Fruit fly (Drosophila melanogaster) whole organism, embryonic: Measurements from ENCODE around the gene MED15.

ENCODE experiments used
- CG10209 ChIP-seq: fragments of 200-800 bp; sonication (Bioruptor generic); optimal IDR thresholded peaks from 3 replicates; lab custom pipeline; 2017; ENCODE audit warnings: missing biosample characterization, mild to moderate bottlenecking, missing genetic modification characterization, missing genetic modification reagents
- CG12071 ChIP-seq: fragments of 200-800 bp; sonication (Bioruptor generic); optimal IDR thresholded peaks from 3 replicates; lab custom pipeline; 2018; ENCODE audit warnings: missing biosample characterization, mild to moderate bottlenecking, missing genetic modification characterization
- CG12236 ChIP-seq: fragments of 200-800 bp; sonication (Bioruptor generic); optimal IDR thresholded peaks from 2 replicates; lab custom pipeline; 2016; ENCODE audit warnings: missing biosample characterization, missing genetic modification characterization
- CG13296 ChIP-seq: fragments of 200-800 bp; sonication (Bioruptor generic); optimal IDR thresholded peaks from 3 replicates; lab custom pipeline; 2018; ENCODE audit warnings: missing biosample characterization, mild to moderate bottlenecking, missing genetic modification characterization
- CG13775 ChIP-seq: fragments of 200-800 bp; sonication (Bioruptor generic); optimal IDR thresholded peaks from 3 replicates; lab custom pipeline; 2017; ENCODE audit warnings: missing biosample characterization, mild to moderate bottlenecking, missing genetic modification characterization
- CG14441 ChIP-seq: fragments of 200-800 bp; sonication (Bioruptor generic); IDR thresholded peaks from 2 replicates; pipeline ENCODE4 v1.3.6; 2022; ENCODE audit warnings: missing biosample characterization, missing genetic modification characterization
- CG1647 ChIP-seq: fragments of 200-800 bp; sonication (Bioruptor generic); optimal IDR thresholded peaks from 3 replicates; lab custom pipeline; 2016; ENCODE audit warnings: missing biosample characterization, missing genetic modification characterization
- CG2120 ChIP-seq: fragments of 200-800 bp; sonication (Bioruptor generic); optimal IDR thresholded peaks from 3 replicates; lab custom pipeline; 2016; ENCODE audit warnings: missing biosample characterization, missing genetic modification characterization
- CG2199 ChIP-seq: fragments of 200-800 bp; sonication (Bioruptor generic); IDR thresholded peaks from 3 replicates; pipeline ENCODE4 v1.3.6; 2022; ENCODE audit warnings: missing biosample characterization, missing genetic modification characterization
- CG30431 ChIP-seq: fragments of 200-800 bp; sonication (Bioruptor generic); optimal IDR thresholded peaks from 2 replicates; lab custom pipeline; 2017; ENCODE audit warnings: missing biosample characterization, missing genetic modification characterization
- CG3281 ChIP-seq: fragments of 200-800 bp; sonication (Bioruptor generic); optimal IDR thresholded peaks from 3 replicates; lab custom pipeline; 2017; ENCODE audit warnings: missing biosample characterization, mild to moderate bottlenecking, missing genetic modification characterization
- CG34224 ChIP-seq: fragments of 200-800 bp; sonication (Bioruptor generic); IDR thresholded peaks from 3 replicates; pipeline ENCODE4 v1.3.6; 2022; ENCODE audit warnings: missing biosample characterization, missing genetic modification characterization; ENCODE audit not compliant: partially characterized antibody
- CG6175 ChIP-seq: fragments of 200-800 bp; sonication (Bioruptor generic); IDR thresholded peaks from 3 replicates; pipeline ENCODE4 v1.3.6; 2022; ENCODE audit warnings: missing biosample characterization, missing genetic modification characterization
- CG6654 ChIP-seq: fragments of 200-800 bp; sonication (Bioruptor generic); optimal IDR thresholded peaks from 2 replicates; lab custom pipeline; 2017; ENCODE audit warnings: missing biosample characterization, mild to moderate bottlenecking, missing genetic modification characterization
- CG6765 ChIP-seq: fragments of 200-800 bp; sonication (Bioruptor generic); optimal IDR thresholded peaks from 3 replicates; lab custom pipeline; 2017; ENCODE audit warnings: missing biosample characterization, mild to moderate bottlenecking, missing genetic modification characterization
- CG6854 ChIP-seq: fragments of 200-800 bp; sonication (Bioruptor generic); optimal IDR thresholded peaks from 3 replicates; lab custom pipeline; 2017; ENCODE audit warnings: missing biosample characterization, mild to moderate bottlenecking, missing genetic modification characterization
- CG8281 ChIP-seq: fragments of 200-800 bp; sonication (Bioruptor generic); optimal IDR thresholded peaks from 2 replicates; lab custom pipeline; 2018; ENCODE audit warnings: missing biosample characterization, mild to moderate bottlenecking, missing genetic modification characterization, moderate library complexity
- CG9727 ChIP-seq: fragments of 200-800 bp; sonication (Bioruptor generic); optimal IDR thresholded peaks from 3 replicates; lab custom pipeline; 2017; ENCODE audit warnings: missing biosample characterization, mild to moderate bottlenecking, missing genetic modification characterization
- CG9817 ChIP-seq: fragments of 200-800 bp; sonication (Bioruptor generic); optimal IDR thresholded peaks from 2 replicates; lab custom pipeline; 2018; ENCODE audit warnings: missing biosample characterization, mild to moderate bottlenecking, missing genetic modification characterization, moderate library complexity
- Deaf1 ChIP-seq: fragments of 200-800 bp; optimal IDR thresholded peaks from 3 replicates; lab custom pipeline; 2019; ENCODE audit warnings: missing biosample characterization, mild to moderate bottlenecking, missing genetic modification characterization, moderate library complexity
- Dfd ChIP-seq, 2 experiments: fragments of >200 bp; optimal IDR thresholded peaks; 2 replicates each; lab custom pipeline; 2017; ENCODE audit warnings: missing biosample characterization in 2 of 2, missing genetic modification characterization in 2 of 2
- Eip74EF ChIP-seq, 2 experiments: fragments of 200-800 bp in 1 of 2; fragments of >200 bp in 1 of 2; sonication (Bioruptor generic) in 1 of 2; optimal IDR thresholded peaks; 2 replicates each; lab custom pipeline; 2017 to 2019; ENCODE audit warnings: missing biosample characterization in 2 of 2, missing genetic modification characterization in 2 of 2, mild to moderate bottlenecking in 1 of 2, moderate library complexity in 1 of 2
- Hr39 ChIP-seq: fragments of >200 bp; optimal IDR thresholded peaks from 2 replicates; lab custom pipeline; 2017
- MTF-1 ChIP-seq: fragments of 200-800 bp; sonication (Bioruptor generic); optimal IDR thresholded peaks from 2 replicates; lab custom pipeline; 2018; ENCODE audit warnings: missing biosample characterization, mild to moderate bottlenecking, missing genetic modification characterization, borderline replicate concordance
- NFAT ChIP-seq: fragments of 200-800 bp; sonication (Bioruptor generic); IDR thresholded peaks from 2 replicates; pipeline ENCODE4 v1.3.6; 2022; ENCODE audit warnings: missing biosample characterization, missing genetic modification characterization
- Pdp1 ChIP-seq, 2 experiments: fragments of 200-800 bp; sonication (Bioruptor generic); optimal IDR thresholded peaks; 3 replicates each; lab custom pipeline; 2016; ENCODE audit warnings: missing biosample characterization in 2 of 2, missing genetic modification characterization in 2 of 2, mild to moderate bottlenecking in 1 of 2, moderate library complexity in 1 of 2
- Six4 ChIP-seq: fragments of 200-800 bp; sonication (Bioruptor generic); optimal IDR thresholded peaks from 2 replicates; lab custom pipeline; 2016; ENCODE audit warnings: missing biosample characterization, missing genetic modification characterization
- TFAM ChIP-seq: fragments of 200-800 bp; sonication (Bioruptor generic); optimal IDR thresholded peaks from 2 replicates; lab custom pipeline; 2017; ENCODE audit warnings: missing biosample characterization, missing genetic modification characterization, inconsistent platforms
- Xbp1 ChIP-seq: fragments of 200-800 bp; sonication (Bioruptor generic); optimal IDR thresholded peaks from 3 replicates; lab custom pipeline; 2016; ENCODE audit warnings: missing biosample characterization, mild to moderate bottlenecking, missing genetic modification characterization
- az2 ChIP-seq: fragments of 200-800 bp; sonication (Bioruptor generic); optimal IDR thresholded peaks from 3 replicates; lab custom pipeline; 2016; ENCODE audit warnings: missing biosample characterization, missing genetic modification characterization
- dan ChIP-seq: fragments of 200-800 bp; sonication (Bioruptor generic); IDR thresholded peaks from 2 replicates; pipeline ENCODE4 v1.3.6; 2022; ENCODE audit warnings: missing biosample characterization, missing genetic modification characterization
- dimm ChIP-seq: fragments of 200-800 bp; sonication (Bioruptor generic); IDR thresholded peaks from 2 replicates; pipeline ENCODE4 v1.3.6; 2022; ENCODE audit warnings: missing biosample characterization, missing genetic modification characterization
- disco-r ChIP-seq: fragments of 200-800 bp; sonication (Bioruptor generic); optimal IDR thresholded peaks from 2 replicates; lab custom pipeline; 2016; ENCODE audit warnings: missing biosample characterization, missing genetic modification characterization
- dmrt99B ChIP-seq: fragments of 200-800 bp; sonication (Bioruptor generic); optimal IDR thresholded peaks from 2 replicates; lab custom pipeline; 2018; ENCODE audit warnings: missing biosample characterization, mild to moderate bottlenecking, missing genetic modification characterization, moderate library complexity
- esg ChIP-seq: fragments of 200-800 bp; sonication (Bioruptor generic); conservative IDR thresholded peaks from 2 replicates; pipeline ENCODE4 v1.3.6; 2022; ENCODE audit warnings: missing biosample characterization, missing genetic modification characterization
- fd96Cb ChIP-seq: fragments of 200-800 bp; sonication (Bioruptor generic); optimal IDR thresholded peaks from 2 replicates; lab custom pipeline; 2018; ENCODE audit warnings: missing biosample characterization, mild to moderate bottlenecking, missing genetic modification characterization, moderate library complexity
- gcm2 ChIP-seq: fragments of 200-800 bp; sonication (Bioruptor generic); optimal IDR thresholded peaks from 2 replicates; lab custom pipeline; 2016; ENCODE audit warnings: missing biosample characterization, missing genetic modification characterization
- hb ChIP-seq: fragments of 200-800 bp; sonication (Bioruptor generic); IDR thresholded peaks from 3 replicates; pipeline ENCODE4 v1.3.6; 2022; ENCODE audit warnings: missing biosample characterization, missing genetic modification characterization; ENCODE audit not compliant: partially characterized antibody
- her ChIP-seq: fragments of 200-800 bp; sonication (Bioruptor generic); optimal IDR thresholded peaks from 2 replicates; lab custom pipeline; 2016; ENCODE audit warnings: missing biosample characterization, missing genetic modification characterization
- hth ChIP-seq: fragments of >200 bp; optimal IDR thresholded peaks from 2 replicates; lab custom pipeline; 2017; ENCODE audit warnings: inconsistent platforms
- jing ChIP-seq: fragments of 200-800 bp; sonication (Bioruptor generic); optimal IDR thresholded peaks from 2 replicates; lab custom pipeline; 2018; ENCODE audit warnings: missing biosample characterization, mild to moderate bottlenecking, missing genetic modification characterization
- pho ChIP-seq: fragments of 200-800 bp; sonication (Bioruptor generic); optimal IDR thresholded peaks from 2 replicates; lab custom pipeline; 2016; ENCODE audit warnings: missing biosample characterization, missing genetic modification characterization
- ranshi ChIP-seq: fragments of 200-800 bp; sonication (Bioruptor generic); IDR thresholded peaks from 2 replicates; pipeline ENCODE4 v1.3.6; 2022; ENCODE audit warnings: missing biosample characterization, missing genetic modification characterization
- sc ChIP-seq, 3 experiments: fragments of >200 bp in 2 of 3; fragments of 200-800 bp in 1 of 3; sonication (Bioruptor generic) in 1 of 3; optimal IDR thresholded peaks; 2 replicates in 2 of 3; 3 replicates in 1 of 3; lab custom pipeline; 2017; ENCODE audit warnings: mild to moderate bottlenecking in 1 of 3, missing biosample characterization in 1 of 3, missing genetic modification characterization in 1 of 3, missing genetic modification reagents in 1 of 3
- sisA ChIP-seq: fragments of 200-800 bp; sonication (Bioruptor generic); IDR thresholded peaks from 2 replicates; pipeline ENCODE4 v1.3.6; 2022; ENCODE audit warnings: missing biosample characterization, missing genetic modification characterization
- sug ChIP-seq: fragments of 200-800 bp; optimal IDR thresholded peaks from 2 replicates; lab custom pipeline; 2019; ENCODE audit warnings: missing biosample characterization, mild to moderate bottlenecking, missing genetic modification characterization, moderate library complexity
- tll ChIP-seq, 2 experiments: fragments of 200-800 bp in 1 of 2; fragments of >200 bp in 1 of 2; sonication (Bioruptor generic) in 1 of 2; optimal IDR thresholded peaks; 2 replicates each; lab custom pipeline; 2017 to 2019; ENCODE audit warnings: missing biosample characterization in 2 of 2, missing genetic modification characterization in 2 of 2, mild to moderate bottlenecking in 1 of 2, moderate library complexity in 1 of 2
- unc-4 ChIP-seq: fragments of 200-800 bp; sonication (Bioruptor generic); IDR thresholded peaks from 2 replicates; pipeline ENCODE4 v1.3.6; 2022; ENCODE audit warnings: missing biosample characterization, missing genetic modification characterization; ENCODE audit not compliant: partially characterized antibody
- zen ChIP-seq: fragments of 200-800 bp; sonication (Bioruptor generic); optimal IDR thresholded peaks from 3 replicates; lab custom pipeline; 2018; ENCODE audit warnings: missing biosample characterization, mild to moderate bottlenecking, missing genetic modification characterization, moderate library complexity

MED15 gene

DNA sequence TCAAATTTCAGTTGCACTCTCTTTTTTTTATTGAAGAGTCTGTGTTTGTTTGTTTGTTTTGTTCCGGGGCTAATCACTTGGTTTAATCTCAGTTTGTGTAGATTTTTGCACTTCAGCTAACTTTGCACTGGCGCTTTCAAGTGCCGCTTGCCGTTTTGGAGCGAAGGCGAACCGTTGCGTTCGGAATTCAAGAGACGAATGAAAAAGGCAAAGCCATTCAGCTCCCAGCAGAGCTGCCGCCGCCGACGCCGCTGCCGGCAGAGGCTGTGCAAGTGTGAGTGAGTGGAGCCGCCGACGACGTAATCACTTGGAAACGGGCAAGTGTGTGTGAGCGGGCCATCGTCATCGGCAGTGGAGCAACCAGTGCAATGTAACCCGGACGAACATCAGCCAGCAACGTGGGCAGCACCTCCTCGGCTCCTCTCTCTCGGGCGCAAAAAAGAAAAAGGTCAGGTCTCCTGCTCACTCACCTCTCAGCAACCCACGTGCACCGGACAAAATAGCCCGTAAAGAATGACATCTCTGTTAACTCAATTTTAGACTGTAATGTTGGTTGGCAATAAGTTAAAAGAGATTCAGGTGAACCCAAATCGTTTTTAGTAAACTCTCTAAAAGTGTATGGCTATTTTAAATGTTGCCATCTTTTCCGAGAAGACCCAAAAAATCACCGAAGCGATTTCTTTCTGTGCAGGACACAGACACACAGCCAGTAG is 6.8 kb downstream of the MED15 start, which contains the start of gene cbt (continued):
- peak; percentile 98 for TF ChIP-seq Xbp1
- no peak for TF ChIP-seq esg (GFP tag; lab: Robert Waterston, UW)
- TF ChIP-seq Dfd (GFP tag; optimal IDR thresholded peaks at IDR 0.05; lab: Kevin White, UChicago), result peak in 1 of 2 experiments; percentile 66
- TF ChIP-seq CG10209 (GFP tag; lab: Kevin White, UChicago), result peak; percentile 97
- TF ChIP-seq CG9727 (GFP tag; lab: Kevin White, UChicago), result peak; percentile 98
- peak; percentile 89 for TF ChIP-seq CG8281
- TF ChIP-seq CG2199 (GFP tag; lab: Robert Waterston, UW), result no peak
- no peak for TF ChIP-seq ranshi (GFP tag; lab: Robert Waterston, UW)
- TF ChIP-seq Deaf1, result peak; percentile 89
- TF ChIP-seq CG30431 (GFP tag; lab: Kevin White, UChicago), result peak; percentile 96
- no peak for TF ChIP-seq dan (GFP tag; lab: Robert Waterston, UW)
- peak; percentile 94 for TF ChIP-seq zen (tag; lab: Kevin White, UChicago)
- no peak for TF ChIP-seq Hr39 (lab: Kevin White, UChicago)
- peak; percentile 97 for TF ChIP-seq CG13296 (GFP tag; lab: Kevin White, UChicago)
- TF ChIP-seq tll (GFP tag; optimal IDR thresholded peaks at IDR 0.05; lab: Kevin White, UChicago), result no peak
- TF ChIP-seq fd96Cb (tag; lab: Kevin White, UChicago), result peak; percentile 97
- TF ChIP-seq CG3281, result peak; percentile 97
- TF ChIP-seq dimm (GFP tag; lab: Robert Waterston, UW), result no peak
- peak; percentile 97 for TF ChIP-seq Six4 (GFP tag; lab: Kevin White, UChicago)
- TF ChIP-seq pho (GFP tag; lab: Kevin White, UChicago), result peak; percentile 97
- peak; percentile 96 for TF ChIP-seq CG9817
- peak; percentile 96 for TF ChIP-seq disco-r (GFP tag; lab: Kevin White, UChicago)
- no peak for TF ChIP-seq sisA
- TF ChIP-seq jing (GFP tag; lab: Kevin White, UChicago), result peak; percentile 94
- no peak for TF ChIP-seq CG6175
- peak; percentile 98 for TF ChIP-seq dmrt99B (tag; lab: Kevin White, UChicago)
- TF ChIP-seq CG2120 (GFP tag; lab: Kevin White, UChicago), result peak; percentile 99
- TF ChIP-seq gcm2 (GFP tag; lab: Kevin White, UChicago), result peak; percentile 92
- TF ChIP-seq CG13775, result peak; percentile 96
- TF ChIP-seq CG14441 (GFP tag; lab: Robert Waterston, UW), result no peak
- TF ChIP-seq MTF-1 (GFP tag; lab: Kevin White, UChicago), result peak; percentile 88
- no peak for TF ChIP-seq NFAT (GFP tag; lab: Robert Waterston, UW)
- TF ChIP-seq hb, result no peak
- TF ChIP-seq hth, result no peak
- TF ChIP-seq CG12071, result peak; percentile 97
- TF ChIP-seq sc (optimal IDR thresholded peaks at IDR 0.05; lab: Kevin White, UChicago), result no peak
- peak; percentile 92 for TF ChIP-seq sc (GFP tag; optimal IDR thresholded peaks at IDR 0.05; lab: Kevin White, UChicago)
- peak; percentile 95 for TF ChIP-seq sug
- peak; percentile 98 for TF ChIP-seq az2
- peak; percentile 96 for TF ChIP-seq CG6765
- peak; percentile 84 for TF ChIP-seq TFAM (GFP tag; lab: Kevin White, UChicago)
- peak; percentile 93 for TF ChIP-seq CG6854 (GFP tag; lab: Kevin White, UChicago)
- no peak for TF ChIP-seq unc-4 (GFP tag; lab: Robert Waterston, UW)
- peak; percentile 96 to 98 for TF ChIP-seq Pdp1 (GFP tag; optimal IDR thresholded peaks at IDR 0.05; lab: Kevin White, UChicago)
- TF ChIP-seq Eip74EF (GFP tag; optimal IDR thresholded peaks at IDR 0.05; lab: Kevin White, UChicago), result peak in 1 of 2 experiments; percentile 95
- TF ChIP-seq CG6654, result peak; percentile 91
- TF ChIP-seq CG1647 (GFP tag; lab: Kevin White, UChicago), result peak; percentile 96
- no peak for TF ChIP-seq CG34224
- TF ChIP-seq her (GFP tag; lab: Kevin White, UChicago), result peak; percentile 97
- peak; percentile 96 for TF ChIP-seq CG12236 (GFP tag; lab: Kevin White, UChicago)
